Worm (Caenorhabditis elegans): ENCODE measurements around the gene elli-1.

DNA sequence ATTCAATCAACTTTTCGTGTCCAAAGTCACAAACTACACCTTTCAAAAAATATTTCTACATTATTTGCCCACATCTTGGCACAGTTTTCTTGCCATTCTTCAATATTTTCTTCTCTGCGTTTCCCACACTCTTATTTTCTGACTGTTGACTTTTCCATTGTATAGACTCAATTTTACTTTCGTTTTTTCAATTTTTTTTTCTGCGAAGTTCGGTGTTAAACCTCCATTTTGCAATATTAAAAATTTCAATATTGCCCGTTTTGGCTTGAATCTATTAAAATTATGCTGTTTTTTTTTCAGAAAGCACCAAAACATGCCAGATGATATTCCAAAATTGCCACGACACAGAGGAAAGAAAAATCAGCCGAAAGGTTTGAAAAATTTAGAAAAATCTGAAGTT, 9.9 kb upstream of the elli-1 start, which contains the start of gene cdc-50.B:
- TF ChIP-seq flh-1 (GFP tag; optimal IDR thresholded peaks at IDR 0.05) (no peak), ztf-11 (tag; optimal IDR thresholded peaks at IDR 0.05) (no peak), unc-62 (GFP tag; optimal IDR thresholded peaks at IDR 0.05) (no peak)

Data from whole organism, mixed stage, embryonic.